Fruit fly (Drosophila melanogaster) whole organism, adult: ENCODE results near the gene CG13972.

Source experiments
- CG11617 ChIP-seq: fragments of 200-800 bp; sonication (Bioruptor generic); optimal IDR thresholded peaks from 2 replicates; lab custom pipeline; 2017; ENCODE audit warnings: mild to moderate bottlenecking, missing biosample characterization, missing genetic modification reagents, missing genetic modification characterization
- CG12768 ChIP-seq: fragments of 200-800 bp; sonication (Bioruptor generic); optimal IDR thresholded peaks from 2 replicates; lab custom pipeline; 2017; ENCODE audit warnings: missing biosample characterization, missing genetic modification characterization, mild to moderate bottlenecking, moderate library complexity, missing genetic modification reagents
- CG14711 ChIP-seq: fragments of 200-800 bp; sonication (Bioruptor generic); optimal IDR thresholded peaks from 2 replicates; lab custom pipeline; 2018; ENCODE audit warnings: missing biosample characterization, mild to moderate bottlenecking, missing genetic modification characterization, moderate library complexity
- CG1620 ChIP-seq: fragments of 200-800 bp; sonication (Bioruptor generic); optimal IDR thresholded peaks from 2 replicates; lab custom pipeline; 2016; ENCODE audit warnings: missing biosample characterization, missing genetic modification characterization
- CG33017 ChIP-seq: fragments of 200-800 bp; sonication (Bioruptor generic); optimal IDR thresholded peaks from 2 replicates; lab custom pipeline; 2018; ENCODE audit warnings: missing biosample characterization, mild to moderate bottlenecking, missing genetic modification characterization, moderate library complexity
- CG5204 ChIP-seq: fragments of 200-800 bp; sonication (Bioruptor generic); optimal IDR thresholded peaks from 2 replicates; lab custom pipeline; 2016; ENCODE audit warnings: missing biosample characterization, missing genetic modification characterization
- CG7045 ChIP-seq: fragments of 200-800 bp; sonication (Bioruptor generic); optimal IDR thresholded peaks from 2 replicates; lab custom pipeline; 2017; ENCODE audit warnings: missing biosample characterization, mild to moderate bottlenecking, missing genetic modification characterization
- CG7101 ChIP-seq: fragments of 200-800 bp; sonication (Bioruptor generic); optimal IDR thresholded peaks from 2 replicates; lab custom pipeline; 2018; ENCODE audit warnings: missing biosample characterization, mild to moderate bottlenecking, missing genetic modification characterization, moderate library complexity
- Clk ChIP-seq: fragments of 200-800 bp; sonication (Bioruptor generic); optimal IDR thresholded peaks from 2 replicates; lab custom pipeline; 2017; ENCODE audit warnings: missing biosample characterization, missing genetic modification characterization
- Crg-1 ChIP-seq: fragments of 200-800 bp; sonication (Bioruptor generic); optimal IDR thresholded peaks from 2 replicates; lab custom pipeline; 2016; ENCODE audit warnings: missing biosample characterization, missing genetic modification characterization
- Hr96 ChIP-seq: fragments of 200-800 bp; sonication (Bioruptor generic); optimal IDR thresholded peaks from 2 replicates; lab custom pipeline; 2016; ENCODE audit warnings: missing biosample characterization, missing genetic modification characterization
- Mnt ChIP-seq: fragments of 200-800 bp; sonication (Bioruptor generic); optimal IDR thresholded peaks from 2 replicates; lab custom pipeline; 2016; ENCODE audit warnings: missing biosample characterization, mild to moderate bottlenecking, missing genetic modification characterization
- bab1 ChIP-seq: fragments of 200-800 bp; sonication (Bioruptor generic); optimal IDR thresholded peaks from 3 replicates; lab custom pipeline; 2019; ENCODE audit warnings: missing biosample characterization, mild to moderate bottlenecking, missing genetic modification characterization, moderate library complexity
- cic ChIP-seq: fragments of 200-800 bp; sonication (Bioruptor generic); optimal IDR thresholded peaks from 2 replicates; lab custom pipeline; 2017; ENCODE audit warnings: missing biosample characterization, mild to moderate bottlenecking, missing genetic modification characterization, moderate library complexity
- cnc ChIP-seq, 2 experiments: fragments of >200 bp; optimal IDR thresholded peaks; 2 replicates each; lab custom pipeline; 2017
- kay ChIP-seq: fragments of 200-800 bp; sonication (Bioruptor generic); peaks from one replicate; lab custom pipeline; 2016; ENCODE audit warnings: missing biosample characterization, missing genetic modification characterization, borderline replicate concordance
- ovo ChIP-seq: fragments of 200-800 bp; sonication (Bioruptor generic); optimal IDR thresholded peaks from 2 replicates; lab custom pipeline; 2016; ENCODE audit warnings: missing biosample characterization, missing genetic modification characterization
- pad ChIP-seq: fragments of 200-800 bp; sonication (Bioruptor generic); optimal IDR thresholded peaks from 3 replicates; lab custom pipeline; 2017; ENCODE audit warnings: missing biosample characterization, missing genetic modification characterization, mild to moderate bottlenecking, moderate library complexity, missing genetic modification reagents
- tj ChIP-seq: fragments of 200-800 bp; sonication (Bioruptor generic); optimal IDR thresholded peaks from 3 replicates; lab custom pipeline; 2017; ENCODE audit warnings: missing biosample characterization, mild to moderate bottlenecking, missing genetic modification characterization, moderate library complexity
- toe ChIP-seq: fragments of 200-800 bp; sonication (Bioruptor generic); optimal IDR thresholded peaks from 2 replicates; lab custom pipeline; 2016; ENCODE audit warnings: missing biosample characterization, missing genetic modification characterization

Gene CG13972

DNA sequence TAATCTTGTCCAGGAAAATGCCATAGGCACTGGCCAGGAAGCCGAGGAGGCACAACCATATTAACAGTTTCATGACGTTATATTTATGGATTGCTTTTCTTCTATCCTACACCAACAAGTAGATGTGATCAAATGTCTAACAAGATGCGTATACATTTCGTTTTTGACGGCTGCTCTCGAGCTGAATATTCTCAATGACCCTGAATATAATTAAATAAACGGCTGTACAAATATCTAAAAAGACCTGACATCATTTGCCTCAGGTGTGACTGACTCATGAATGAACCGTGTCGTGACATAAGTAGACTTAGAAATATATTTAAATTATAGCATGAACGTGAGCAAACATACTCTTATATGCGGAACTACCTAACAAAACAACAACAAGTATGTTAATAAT is 14.2 kb downstream of the CG13972 start, which contains the start of gene CG5402:
Gene CG5402 (minus strand): TSS at position 101 of the 400 bp plus-strand sequence.
- TF ChIP-seq Crg-1 (GFP tag; lab: Kevin White, UChicago) = no peak
- no peak for TF ChIP-seq ovo (GFP tag; lab: Kevin White, UChicago)
- no peak for TF ChIP-seq CG12768 (GFP tag; lab: Kevin White, UChicago)
- TF ChIP-seq CG33017 = no peak
- no peak for TF ChIP-seq bab1 (GFP tag; lab: Kevin White, UChicago)
- no peak for TF ChIP-seq Clk (GFP tag; lab: Kevin White, UChicago)
- TF ChIP-seq CG14711 (tag; lab: Kevin White, UChicago) = no peak
- no peak for TF ChIP-seq cic
- TF ChIP-seq CG7045 (GFP tag; lab: Kevin White, UChicago) = no peak
- TF ChIP-seq cnc (optimal IDR thresholded peaks at IDR 0.05; lab: Kevin White, UChicago) = no peak
- TF ChIP-seq pad = no peak
- TF ChIP-seq CG11617 = no peak
- TF ChIP-seq tj (GFP tag; lab: Kevin White, UChicago) = no peak
- TF ChIP-seq CG1620 (GFP tag; lab: Kevin White, UChicago) = no peak
- TF ChIP-seq CG5204 = no peak
- no peak for TF ChIP-seq kay
- no peak for TF ChIP-seq CG7101 (tag; lab: Kevin White, UChicago)
- TF ChIP-seq toe (GFP tag; lab: Kevin White, UChicago) = no peak
- no peak for TF ChIP-seq Mnt (GFP tag; lab: Kevin White, UChicago)

dm6 chr3R:27501938-27502337 is 15.1 kb downstream of the CG13972 start, which contains the start of gene CG43139:
Gene CG43139, minus strand, starts transcription at chr3R:27502025.
- TF ChIP-seq CG7045 (GFP tag; lab: Kevin White, UChicago) (no peak), pad (no peak), tj (GFP tag; lab: Kevin White, UChicago) (no peak), Crg-1 (GFP tag; lab: Kevin White, UChicago) (no peak), CG5204 (no peak), kay (no peak), CG11617 (no peak), CG12768 (GFP tag; lab: Kevin White, UChicago) (no peak), ovo (GFP tag; lab: Kevin White, UChicago) (no peak), toe (GFP tag; lab: Kevin White, UChicago) (no peak), CG14711 (tag; lab: Kevin White, UChicago) (no peak), CG1620 (GFP tag; lab: Kevin White, UChicago) (no peak), bab1 (GFP tag; lab: Kevin White, UChicago) (no peak), Clk (GFP tag; lab: Kevin White, UChicago) (no peak), CG7101 (tag; lab: Kevin White, UChicago) (no peak), CG33017 (no peak), Mnt (GFP tag; lab: Kevin White, UChicago) (no peak), Hr96 (GFP tag; lab: Kevin White, UChicago) (no peak), cnc (optimal IDR thresholded peaks at IDR 0.05; lab: Kevin White, UChicago) (no peak), cic (no peak)

dm6 chr3R:27497616-27498015 is 19.4 kb downstream of the CG13972 start:
- TF ChIP-seq Hr96 (GFP tag; lab: Kevin White, UChicago) (no peak), ovo (GFP tag; lab: Kevin White, UChicago) (no peak), tj (GFP tag; lab: Kevin White, UChicago) (no peak), CG11617 (no peak), Crg-1 (GFP tag; lab: Kevin White, UChicago) (no peak), CG7045 (GFP tag; lab: Kevin White, UChicago) (no peak), CG1620 (GFP tag; lab: Kevin White, UChicago) (no peak), CG12768 (GFP tag; lab: Kevin White, UChicago) (no peak), toe (GFP tag; lab: Kevin White, UChicago) (no peak), cnc (optimal IDR thresholded peaks at IDR 0.05; lab: Kevin White, UChicago) (no peak), CG33017 (no peak), cic (no peak), Mnt (GFP tag; lab: Kevin White, UChicago) (no peak), bab1 (GFP tag; lab: Kevin White, UChicago) (no peak), CG5204 (no peak), pad (no peak), CG14711 (tag; lab: Kevin White, UChicago) (no peak), CG7101 (tag; lab: Kevin White, UChicago) (no peak), kay (no peak), Clk (GFP tag; lab: Kevin White, UChicago) (no peak)

DNA sequence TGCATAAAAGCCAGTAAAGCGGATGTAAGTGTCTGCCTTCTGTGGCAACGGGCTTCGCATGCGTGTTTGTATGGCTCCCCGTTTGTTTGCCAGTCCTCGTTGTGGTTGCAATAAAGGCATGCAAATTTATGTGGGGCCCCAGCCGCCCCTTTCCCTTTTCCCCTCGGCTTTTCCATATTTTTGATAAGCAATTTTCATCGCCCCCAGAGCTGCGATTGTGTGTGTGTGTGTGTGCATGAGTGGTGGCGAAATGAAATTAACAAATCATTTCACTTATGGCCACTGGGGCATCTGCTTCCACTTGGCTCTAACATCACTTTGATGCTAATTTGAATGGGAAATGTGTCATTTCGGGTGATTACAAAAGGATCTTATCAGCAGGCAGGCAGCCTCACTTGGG is 29.4 kb downstream of the CG13972 start, which contains the start of gene Gr98a:
Gene Gr98a (plus strand): TSS at position 301 of the 400 bp plus-strand sequence.
- TF ChIP-seq CG33017 (no peak), cic (no peak), CG5204 (no peak), CG14711 (tag; lab: Kevin White, UChicago) (no peak), CG7101 (tag; lab: Kevin White, UChicago) (no peak), Crg-1 (GFP tag; lab: Kevin White, UChicago) (no peak), bab1 (GFP tag; lab: Kevin White, UChicago) (no peak)

DNA sequence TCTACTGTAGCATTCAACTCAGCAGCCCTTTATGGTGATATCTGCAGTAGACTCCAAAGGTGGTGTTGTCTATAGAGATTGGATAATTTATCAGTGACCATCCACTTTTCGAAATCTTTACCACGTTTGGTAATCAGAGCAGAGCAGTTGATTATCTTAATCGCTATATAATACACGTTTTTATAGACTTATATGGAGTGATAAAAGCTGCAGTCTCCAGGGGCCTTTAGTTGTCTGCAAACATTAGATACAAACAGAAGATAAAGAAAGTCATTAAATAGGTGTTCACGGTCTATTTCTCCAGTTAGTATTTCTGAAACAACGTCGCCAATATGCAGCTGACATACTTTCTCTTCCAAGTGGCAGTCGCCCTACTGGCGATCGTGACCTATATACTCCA is 38.7 kb downstream of the CG13972 start, which contains the start of gene Cyp6a18:
Gene Cyp6a18 (plus strand): TSS at position 301 of the 400 bp plus-strand sequence.
- TF ChIP-seq Clk (GFP tag; lab: Kevin White, UChicago) (no peak), CG5204 (no peak), CG7045 (GFP tag; lab: Kevin White, UChicago) (no peak), cic (no peak), tj (GFP tag; lab: Kevin White, UChicago) (no peak), CG11617 (no peak), Mnt (GFP tag; lab: Kevin White, UChicago) (no peak), toe (GFP tag; lab: Kevin White, UChicago) (peak; percentile 3)

- no peak for TF ChIP-seq CG7101 (tag; lab: Kevin White, UChicago)
- TF ChIP-seq CG33017 = no peak
- no peak for TF ChIP-seq pad
- no peak for TF ChIP-seq Hr96 (GFP tag; lab: Kevin White, UChicago)
- no peak for TF ChIP-seq CG5204
- no peak for TF ChIP-seq Clk (GFP tag; lab: Kevin White, UChicago)
- no peak for TF ChIP-seq tj (GFP tag; lab: Kevin White, UChicago)
- no peak for TF ChIP-seq CG14711 (tag; lab: Kevin White, UChicago)
- no peak for TF ChIP-seq Crg-1 (GFP tag; lab: Kevin White, UChicago)
- TF ChIP-seq CG1620 (GFP tag; lab: Kevin White, UChicago) = no peak
These were observed 39.5 kb downstream of the CG13972 start for dm6 chr3R:27477507-27477906.
